Worm (Caenorhabditis elegans): ENCODE results near the gene spsb-1.

spsb-1 gene

ce11 chrII:15165681-15166235 is 30.8 kb upstream of the spsb-1 start, which contains the start of gene gst-27:
Gene gst-27, minus strand, starts transcription at chrII:15165731.
- TF ChIP-seq zip-4 (GFP tag; optimal IDR thresholded peaks at IDR 0.05) (peak; percentile 37), nhr-28 (tag; optimal IDR thresholded peaks at IDR 0.05) (no peak), fkh-4 (tag; optimal IDR thresholded peaks at IDR 0.05; ENCODE audit: borderline replicate concordance) (no peak), lir-3 (tag; optimal IDR thresholded peaks at IDR 0.05; ENCODE audit: poor library complexity) (peak; percentile 87), tbx-2 (tag; optimal IDR thresholded peaks at IDR 0.05) (peak; percentile 76), mef-2 (tag; optimal IDR thresholded peaks at IDR 0.05) (no peak), vab-15 (tag; optimal IDR thresholded peaks at IDR 0.05) (no peak), unc-62 (GFP tag; optimal IDR thresholded peaks at IDR 0.05) (no peak), mdl-1 (tag; optimal IDR thresholded peaks at IDR 0.05) (peak in 1 of 2 experiments; percentile 81), C04F5.9 (tag; optimal IDR thresholded peaks at IDR 0.05) (peak; percentile 57), jun-1 (tag; optimal IDR thresholded peaks at IDR 0.05) (peak; percentile 60), skn-1 (tag; optimal IDR thresholded peaks at IDR 0.05) (peak; percentile 84), lin-35 (GFP tag; optimal IDR thresholded peaks at IDR 0.05) (peak; percentile 80 to 90), lin-39 (tag; optimal IDR thresholded peaks at IDR 0.05) (no peak), xbp-1 (tag; optimal IDR thresholded peaks at IDR 0.05) (peak; percentile 70), unc-98 (GFP tag; IDR thresholded peaks at IDR 0.05) (no peak), aha-1 (tag; optimal IDR thresholded peaks at IDR 0.05) (no peak), swsn-7 (tag; optimal IDR thresholded peaks at IDR 0.05) (peak; percentile 86), elt-2 (tag; optimal IDR thresholded peaks at IDR 0.05) (peak; percentile 55), nhr-19 (GFP tag; conservative IDR thresholded peaks at IDR 0.05) (peak; percentile 81), nhr-20 (tag; optimal IDR thresholded peaks at IDR 0.05) (peak; percentile 89), nhr-237 (tag; optimal IDR thresholded peaks at IDR 0.05) (no peak), nhr-77 (tag; optimal IDR thresholded peaks at IDR 0.05) (peak; percentile 93), ets-5 (GFP tag; IDR thresholded peaks at IDR 0.05) (no peak), hlh-17 (GFP tag; optimal IDR thresholded peaks at IDR 0.05; ENCODE audit: borderline replicate concordance) (no peak), lin-13 (GFP tag; optimal IDR thresholded peaks at IDR 0.05) (peak; percentile 72), irx-1 (tag; optimal IDR thresholded peaks at IDR 0.05) (peak; percentile 65), dsc-1 (tag; optimal IDR thresholded peaks at IDR 0.05) (peak; percentile 90), nhr-90 (tag; optimal IDR thresholded peaks at IDR 0.05; ENCODE audit: poor library complexity) (peak; percentile 91), elt-3 (tag; optimal IDR thresholded peaks at IDR 0.05) (peak in 4 of 6 experiments; percentile 13 to 80 (median 60)), fos-1 (tag; optimal IDR thresholded peaks at IDR 0.05) (peak; percentile 83), Y116A8C.19 (tag; optimal IDR thresholded peaks at IDR 0.05; ENCODE audit: borderline replicate concordance) (no peak), ceh-8 (GFP tag; optimal IDR thresholded peaks at IDR 0.05) (peak; percentile 62), ztf-11 (tag; optimal IDR thresholded peaks at IDR 0.05) (peak in 1 of 2 experiments; percentile 64), dpl-1 (GFP tag; optimal IDR thresholded peaks at IDR 0.05) (peak; percentile 59 to 74 (median 67)), lsy-2 (tag; optimal IDR thresholded peaks at IDR 0.05) (peak; percentile 79 to 88), mab-9 (GFP tag; IDR thresholded peaks at IDR 0.05) (no peak), zag-1 (tag; optimal IDR thresholded peaks at IDR 0.05) (no peak), ceh-88 (GFP tag; IDR thresholded peaks at IDR 0.05) (peak; percentile 53), nhr-71 (tag; optimal IDR thresholded peaks at IDR 0.05) (peak; percentile 90), lin-15B (tag; optimal IDR thresholded peaks at IDR 0.05) (no peak), rnt-1 (tag; optimal IDR thresholded peaks at IDR 0.05) (peak; percentile 89), C16A3.4 (tag; optimal IDR thresholded peaks at IDR 0.05) (peak; percentile 92), sox-4 (tag; optimal IDR thresholded peaks at IDR 0.05) (peak; percentile 46), hpl-2 (GFP tag; optimal IDR thresholded peaks at IDR 0.05) (peak; percentile 32), snpc-4 (tag; optimal IDR thresholded peaks at IDR 0.05) (peak; percentile 79), blmp-1 (tag; optimal IDR thresholded peaks at IDR 0.05) (peak; percentile 24), fkh-10 (GFP tag; optimal IDR thresholded peaks at IDR 0.05) (peak; percentile 4), sptf-1 (tag; optimal IDR thresholded peaks at IDR 0.05) (no peak), lin-14 (GFP tag; optimal IDR thresholded peaks at IDR 0.05) (peak; percentile 87), isw-1 (GFP tag; IDR thresholded peaks at IDR 0.05) (peak; percentile 49), sup-37 (GFP tag; optimal IDR thresholded peaks at IDR 0.05) (no peak)

Data from whole organism, L1 larva.